Fruit fly (Drosophila melanogaster) Kc167 (cell line): ENCODE data around the gene CAH7.

Source experiments
- Myc ChIP-seq: fragments of >200 bp; optimal IDR thresholded peaks from 2 replicates; lab custom pipeline; 2017; ENCODE audit warnings: missing external identifiers
- ttk ChIP-seq: sonication (Bioruptor generic); optimal IDR thresholded peaks from 2 replicates; lab custom pipeline; 2017; ENCODE audit warnings: missing external identifiers

dm6 chr3R:10125477-10125876, 13.4 kb downstream of the CAH7 start, which contains the start of gene knk:
- TF ChIP-seq Myc (lab: Kevin White, UChicago) (no peak), ttk (lab: Kevin White, UChicago) (no peak)
